Fruit fly (Drosophila melanogaster) whole organism, embryonic: Measurements from ENCODE around the gene CG42811.

ENCODE experiments used
- Adf1 ChIP-seq: fragments of 200-800 bp; sonication (Bioruptor generic); IDR thresholded peaks from 2 replicates; pipeline ENCODE4 v1.3.6; 2022; ENCODE audit warnings: missing biosample characterization, missing genetic modification characterization
- Awh ChIP-seq: fragments of 200-800 bp; sonication (Bioruptor generic); IDR thresholded peaks from 2 replicates; pipeline ENCODE4, ENCODE4 v1.3.6; 2022; ENCODE audit warnings: missing biosample characterization, missing genetic modification characterization
- CG11560 ChIP-seq: fragments of 200-800 bp; sonication (Bioruptor generic); IDR thresholded peaks from 3 replicates; pipeline ENCODE4 v1.3.6; 2022; ENCODE audit warnings: missing biosample characterization, missing genetic modification characterization
- CG13894 ChIP-seq: fragments of 200-800 bp; sonication (Bioruptor generic); optimal IDR thresholded peaks from 3 replicates; lab custom pipeline; 2018; ENCODE audit warnings: missing biosample characterization, mild to moderate bottlenecking, missing genetic modification characterization, moderate library complexity
- CG1647 ChIP-seq: fragments of 200-800 bp; sonication (Bioruptor generic); optimal IDR thresholded peaks from 3 replicates; lab custom pipeline; 2016; ENCODE audit warnings: missing biosample characterization, missing genetic modification characterization
- CG17186 ChIP-seq: fragments of 200-800 bp; sonication (Bioruptor generic); optimal IDR thresholded peaks from 3 replicates; lab custom pipeline; 2017; ENCODE audit warnings: missing biosample characterization, missing genetic modification reagents, missing genetic modification characterization
- CG17385 ChIP-seq: fragments of 200-800 bp; sonication (Bioruptor generic); optimal IDR thresholded peaks from 3 replicates; lab custom pipeline; 2018; ENCODE audit warnings: missing biosample characterization, mild to moderate bottlenecking, missing genetic modification characterization
- CG17829 ChIP-seq: fragments of 200-800 bp; optimal IDR thresholded peaks from 2 replicates; lab custom pipeline; 2019; ENCODE audit warnings: missing biosample characterization, mild to moderate bottlenecking, missing genetic modification characterization, moderate library complexity
- CG2199 ChIP-seq: fragments of 200-800 bp; sonication (Bioruptor generic); IDR thresholded peaks from 3 replicates; pipeline ENCODE4 v1.3.6; 2022; ENCODE audit warnings: missing biosample characterization, missing genetic modification characterization
- CG2875 ChIP-seq: fragments of 200-800 bp; sonication (Bioruptor generic); optimal IDR thresholded peaks from 2 replicates; lab custom pipeline; 2017; ENCODE audit warnings: missing biosample characterization, mild to moderate bottlenecking, missing genetic modification characterization, missing genetic modification reagents
- CG30431 ChIP-seq: fragments of 200-800 bp; sonication (Bioruptor generic); optimal IDR thresholded peaks from 2 replicates; lab custom pipeline; 2017; ENCODE audit warnings: missing biosample characterization, missing genetic modification characterization
- CG32772 ChIP-seq: fragments of 200-800 bp; sonication (Bioruptor generic); IDR thresholded peaks from 2 replicates; pipeline ENCODE4 v1.3.6; 2022; ENCODE audit warnings: missing biosample characterization, missing genetic modification characterization
- CG33213 ChIP-seq: fragments of 200-800 bp; sonication (Bioruptor generic); optimal IDR thresholded peaks from 3 replicates; lab custom pipeline; 2016; ENCODE audit warnings: missing biosample characterization, missing genetic modification characterization
- CG33557 ChIP-seq: fragments of 200-800 bp; sonication (Bioruptor generic); optimal IDR thresholded peaks from 2 replicates; lab custom pipeline; 2019; ENCODE audit warnings: missing biosample characterization, mild to moderate bottlenecking, missing genetic modification characterization, moderate library complexity
- CG34422 ChIP-seq: fragments of 200-800 bp; sonication (Bioruptor generic); IDR thresholded peaks from 3 replicates; pipeline ENCODE4 v1.3.6; 2022; ENCODE audit warnings: missing biosample characterization, missing genetic modification characterization
- CG4282 ChIP-seq: fragments of 200-800 bp; sonication (Bioruptor generic); optimal IDR thresholded peaks from 2 replicates; lab custom pipeline; 2016; ENCODE audit warnings: missing biosample characterization, missing genetic modification characterization
- CG5953 ChIP-seq: fragments of 200-800 bp; sonication (Bioruptor generic); IDR thresholded peaks from 2 replicates; pipeline ENCODE4 v1.3.6; 2022; ENCODE audit warnings: missing biosample characterization, missing genetic modification characterization
- CG6791 ChIP-seq: fragments of 200-800 bp; sonication (Bioruptor generic); IDR thresholded peaks from 3 replicates; pipeline ENCODE4 v1.3.6; 2022; ENCODE audit warnings: missing biosample characterization, missing genetic modification characterization; ENCODE audit not compliant: partially characterized antibody
- CG9876 ChIP-seq: fragments of 200-800 bp; sonication (Bioruptor generic); optimal IDR thresholded peaks from 2 replicates; lab custom pipeline; 2016; ENCODE audit warnings: missing biosample characterization, missing genetic modification characterization
- Chrac-16 ChIP-seq: fragments of 200-800 bp; sonication (Bioruptor generic); optimal IDR thresholded peaks from 3 replicates; lab custom pipeline; 2016; ENCODE audit warnings: missing biosample characterization, missing genetic modification characterization
- CoRest ChIP-seq: fragments of 200-800 bp; sonication (Bioruptor generic); optimal IDR thresholded peaks from 3 replicates; lab custom pipeline; 2018; ENCODE audit warnings: missing biosample characterization, mild to moderate bottlenecking, missing genetic modification characterization, moderate library complexity
- Deaf1 ChIP-seq: fragments of 200-800 bp; optimal IDR thresholded peaks from 3 replicates; lab custom pipeline; 2019; ENCODE audit warnings: missing biosample characterization, mild to moderate bottlenecking, missing genetic modification characterization, moderate library complexity
- HHEX ChIP-seq: fragments of 200-800 bp; sonication (Bioruptor generic); optimal IDR thresholded peaks from 3 replicates; lab custom pipeline; 2017; ENCODE audit warnings: missing biosample characterization, mild to moderate bottlenecking, missing genetic modification characterization, missing genetic modification reagents
- Lhr ChIP-seq: fragments of 200-800 bp; sonication (Bioruptor generic); optimal IDR thresholded peaks from 3 replicates; lab custom pipeline; 2017; ENCODE audit warnings: mild to moderate bottlenecking, missing biosample characterization, missing genetic modification reagents, missing genetic modification characterization
- Lim3 ChIP-seq: fragments of 200-800 bp; sonication (Bioruptor generic); IDR thresholded peaks from 2 replicates; pipeline ENCODE4 v1.3.6; 2022; ENCODE audit warnings: missing biosample characterization, missing genetic modification characterization
- Mad ChIP-seq: fragments of 200-800 bp; sonication (Bioruptor generic); optimal IDR thresholded peaks from 2 replicates; lab custom pipeline; 2016; ENCODE audit warnings: missing biosample characterization, missing genetic modification characterization
- Opbp ChIP-seq: fragments of 200-800 bp; sonication (Bioruptor generic); IDR thresholded peaks from 3 replicates; pipeline ENCODE4 v1.3.6; 2022; ENCODE audit warnings: missing biosample characterization, missing genetic modification characterization; ENCODE audit not compliant: partially characterized antibody
- PHDP ChIP-seq: fragments of 200-800 bp; sonication (Bioruptor generic); optimal IDR thresholded peaks from 3 replicates; lab custom pipeline; 2018; ENCODE audit warnings: missing biosample characterization, mild to moderate bottlenecking, missing genetic modification characterization, moderate library complexity
- Spps ChIP-seq: fragments of 200-800 bp; sonication (Bioruptor generic); optimal IDR thresholded peaks from 2 replicates; lab custom pipeline; 2018; ENCODE audit warnings: missing biosample characterization, mild to moderate bottlenecking, missing genetic modification characterization
- Ssrp ChIP-seq: fragments of 200-800 bp; sonication (Bioruptor generic); optimal IDR thresholded peaks from 2 replicates; lab custom pipeline; 2018; ENCODE audit warnings: missing biosample characterization, mild to moderate bottlenecking, missing genetic modification characterization, moderate library complexity
- ab ChIP-seq: fragments of 200-800 bp; sonication (Bioruptor generic); optimal IDR thresholded peaks from 2 replicates; lab custom pipeline; 2016; ENCODE audit warnings: missing biosample characterization, missing genetic modification characterization
- ap ChIP-seq: fragments of 200-800 bp; sonication (Bioruptor generic); IDR thresholded peaks from 2 replicates; pipeline ENCODE4 v1.3.6; 2022; ENCODE audit warnings: missing biosample characterization, missing genetic modification characterization
- ato ChIP-seq: fragments of 200-800 bp; sonication (Bioruptor generic); IDR thresholded peaks from 2 replicates; pipeline ENCODE4 v1.3.6; 2022; ENCODE audit warnings: missing biosample characterization, missing genetic modification characterization; ENCODE audit not compliant: partially characterized antibody
- az2 ChIP-seq: fragments of 200-800 bp; sonication (Bioruptor generic); optimal IDR thresholded peaks from 3 replicates; lab custom pipeline; 2016; ENCODE audit warnings: missing biosample characterization, missing genetic modification characterization
- bcd ChIP-seq: fragments of 200-800 bp; sonication (Bioruptor generic); optimal IDR thresholded peaks from 2 replicates; lab custom pipeline; 2017; ENCODE audit warnings: missing biosample characterization, mild to moderate bottlenecking, missing genetic modification characterization
- crc ChIP-seq: fragments of 200-800 bp; sonication (Bioruptor generic); optimal IDR thresholded peaks from 2 replicates; lab custom pipeline; 2016; ENCODE audit warnings: missing biosample characterization, missing genetic modification characterization
- danr ChIP-seq: fragments of 200-800 bp; sonication (Bioruptor generic); IDR thresholded peaks from 2 replicates; pipeline ENCODE4 v1.3.6; 2022; ENCODE audit warnings: missing biosample characterization, missing genetic modification characterization
- grau ChIP-seq: fragments of 200-800 bp; optimal IDR thresholded peaks from 3 replicates; lab custom pipeline; 2019; ENCODE audit warnings: missing biosample characterization, mild to moderate bottlenecking, missing genetic modification characterization, moderate library complexity
- ind ChIP-seq: fragments of 200-800 bp; sonication (Bioruptor generic); optimal IDR thresholded peaks from 3 replicates; lab custom pipeline; 2016; ENCODE audit warnings: missing biosample characterization, missing genetic modification characterization
- kay ChIP-seq: fragments of 200-800 bp; sonication (Bioruptor generic); optimal IDR thresholded peaks from 2 replicates; lab custom pipeline; 2016; ENCODE audit warnings: missing biosample characterization, missing genetic modification characterization
- lilli ChIP-seq: fragments of 200-800 bp; sonication (Bioruptor generic); optimal IDR thresholded peaks from 3 replicates; lab custom pipeline; 2016; ENCODE audit warnings: missing biosample characterization, missing genetic modification characterization
- nau ChIP-seq: fragments of 200-800 bp; sonication (Bioruptor generic); optimal IDR thresholded peaks from 3 replicates; lab custom pipeline; 2017; ENCODE audit warnings: missing biosample characterization, mild to moderate bottlenecking, missing genetic modification characterization, missing genetic modification reagents
- nerfin-1 ChIP-seq: fragments of 200-800 bp; sonication (Bioruptor generic); optimal IDR thresholded peaks from 3 replicates; lab custom pipeline; 2019; ENCODE audit warnings: missing biosample characterization, mild to moderate bottlenecking, missing genetic modification characterization, moderate library complexity
- nmo ChIP-seq: fragments of 200-800 bp; sonication (Bioruptor generic); optimal IDR thresholded peaks from 2 replicates; lab custom pipeline; 2018; ENCODE audit warnings: missing biosample characterization, mild to moderate bottlenecking, missing genetic modification characterization, moderate library complexity
- oc ChIP-seq: fragments of 200-800 bp; sonication (Bioruptor generic); optimal IDR thresholded peaks from 2 replicates; lab custom pipeline; 2018; ENCODE audit warnings: missing biosample characterization, mild to moderate bottlenecking, missing genetic modification characterization, moderate library complexity
- repo ChIP-seq: fragments of 200-800 bp; sonication (Bioruptor generic); optimal IDR thresholded peaks from 2 replicates; lab custom pipeline; 2016; ENCODE audit warnings: missing biosample characterization, missing genetic modification characterization
- sim ChIP-seq: fragments of 200-800 bp; sonication (Bioruptor generic); IDR thresholded peaks from 2 replicates; pipeline ENCODE4 v1.3.6; 2022; ENCODE audit warnings: missing biosample characterization, missing genetic modification characterization
- sr ChIP-seq: fragments of 200-800 bp; sonication (Bioruptor generic); IDR thresholded peaks from 3 replicates; pipeline ENCODE4 v1.3.6; 2022; ENCODE audit warnings: missing biosample characterization, missing genetic modification characterization
- stc ChIP-seq: fragments of 200-800 bp; sonication (Bioruptor generic); IDR thresholded peaks from 2 replicates; pipeline ENCODE4 v1.3.6; 2022; ENCODE audit warnings: missing biosample characterization, missing genetic modification characterization
- sug ChIP-seq: fragments of 200-800 bp; optimal IDR thresholded peaks from 2 replicates; lab custom pipeline; 2019; ENCODE audit warnings: missing biosample characterization, mild to moderate bottlenecking, missing genetic modification characterization, moderate library complexity
- yki ChIP-seq: fragments of >200 bp; optimal IDR thresholded peaks from 3 replicates; lab custom pipeline; 2018

The CG42811 gene

dm6 chr3R:24348420-24349190 is 18.4 kb downstream of the CG42811 start, which contains the start of the genes CG5746 and CG6454 (continued):
- TF ChIP-seq bcd (no peak), CG2199 (GFP tag; lab: Robert Waterston, UW) (no peak), Deaf1 (tag; lab: Kevin White, UChicago) (no peak), danr (GFP tag; lab: Robert Waterston, UW) (no peak), nau (no peak), Spps (no peak), Lhr (no peak), CG17829 (peak; percentile 72), sr (GFP tag; lab: Robert Waterston, UW) (no peak), ap (GFP tag; lab: Robert Waterston, UW) (no peak), Lim3 (GFP tag; lab: Robert Waterston, UW) (no peak), CG33557 (GFP tag; lab: Kevin White, UChicago) (peak; percentile 44), sug (tag; lab: Kevin White, UChicago) (no peak), PHDP (no peak), CG13894 (tag; lab: Kevin White, UChicago) (no peak), az2 (GFP tag; lab: Kevin White, UChicago) (peak; percentile 48), CG2875 (no peak), Opbp (GFP tag; lab: Robert Waterston, UW) (no peak), nerfin-1 (tag; lab: Kevin White, UChicago) (no peak), CG30431 (GFP tag; lab: Kevin White, UChicago) (no peak), Ssrp (tag; lab: Kevin White, UChicago) (peak; percentile 58), ab (no peak), lilli (GFP tag; lab: Kevin White, UChicago) (peak; percentile 76), grau (no peak), kay (no peak), CG1647 (GFP tag; lab: Kevin White, UChicago) (peak; percentile 15), Chrac-16 (GFP tag; lab: Kevin White, UChicago) (peak; percentile 64), CG11560 (no peak), CG4282 (GFP tag; lab: Kevin White, UChicago) (no peak), CG33213 (peak; percentile 24), CG32772 (GFP tag; lab: Robert Waterston, UW) (no peak; the same call in 1 of the 2 replicates), Mad (GFP tag; lab: Kevin White, UChicago) (peak; percentile 60), crc (GFP tag; lab: Kevin White, UChicago) (peak; percentile 11), sim (GFP tag; lab: Robert Waterston, UW) (no peak), stc (GFP tag; lab: Robert Waterston, UW) (no peak), CG17186 (GFP tag; lab: Kevin White, UChicago) (peak; percentile 69), CG17385 (GFP tag; lab: Kevin White, UChicago) (peak; percentile 95), yki (no peak), nmo (GFP tag; lab: Kevin White, UChicago) (peak; percentile 78), CoRest (peak; percentile 79), CG6791 (GFP tag; lab: Robert Waterston, UW) (no peak; the same call in 2 of the 3 replicates), CG5953 (GFP tag; lab: Robert Waterston, UW) (no peak), repo (GFP tag; lab: Kevin White, UChicago) (no peak), ato (GFP tag; lab: Robert Waterston, UW) (no peak), HHEX (GFP tag; lab: Kevin White, UChicago) (no peak), CG34422 (GFP tag; lab: Robert Waterston, UW) (peak; percentile 65), ind (no peak), oc (tag; lab: Kevin White, UChicago) (no peak), Adf1 (no peak), CG9876 (no peak), Awh (GFP tag; lab: Robert Waterston, UW) (no peak)
